Fruit fly (Drosophila melanogaster) whole organism, adult: Measurements from ENCODE around the gene neur.

Experiments used
- CG11617 ChIP-seq: fragments of 200-800 bp; sonication (Bioruptor generic); optimal IDR thresholded peaks from 2 replicates; lab custom pipeline; 2017; ENCODE audit warnings: mild to moderate bottlenecking, missing biosample characterization, missing genetic modification reagents, missing genetic modification characterization
- CG12768 ChIP-seq: fragments of 200-800 bp; sonication (Bioruptor generic); optimal IDR thresholded peaks from 2 replicates; lab custom pipeline; 2017; ENCODE audit warnings: missing biosample characterization, missing genetic modification characterization, mild to moderate bottlenecking, moderate library complexity, missing genetic modification reagents
- CG14711 ChIP-seq: fragments of 200-800 bp; sonication (Bioruptor generic); optimal IDR thresholded peaks from 2 replicates; lab custom pipeline; 2018; ENCODE audit warnings: missing biosample characterization, mild to moderate bottlenecking, missing genetic modification characterization, moderate library complexity
- CG1620 ChIP-seq: fragments of 200-800 bp; sonication (Bioruptor generic); optimal IDR thresholded peaks from 2 replicates; lab custom pipeline; 2016; ENCODE audit warnings: missing biosample characterization, missing genetic modification characterization
- CG33017 ChIP-seq: fragments of 200-800 bp; sonication (Bioruptor generic); optimal IDR thresholded peaks from 2 replicates; lab custom pipeline; 2018; ENCODE audit warnings: missing biosample characterization, mild to moderate bottlenecking, missing genetic modification characterization, moderate library complexity
- CG5204 ChIP-seq: fragments of 200-800 bp; sonication (Bioruptor generic); optimal IDR thresholded peaks from 2 replicates; lab custom pipeline; 2016; ENCODE audit warnings: missing biosample characterization, missing genetic modification characterization
- CG7045 ChIP-seq: fragments of 200-800 bp; sonication (Bioruptor generic); optimal IDR thresholded peaks from 2 replicates; lab custom pipeline; 2017; ENCODE audit warnings: missing biosample characterization, mild to moderate bottlenecking, missing genetic modification characterization
- CG7101 ChIP-seq: fragments of 200-800 bp; sonication (Bioruptor generic); optimal IDR thresholded peaks from 2 replicates; lab custom pipeline; 2018; ENCODE audit warnings: missing biosample characterization, mild to moderate bottlenecking, missing genetic modification characterization, moderate library complexity
- Clk ChIP-seq: fragments of 200-800 bp; sonication (Bioruptor generic); optimal IDR thresholded peaks from 2 replicates; lab custom pipeline; 2017; ENCODE audit warnings: missing biosample characterization, missing genetic modification characterization
- Crg-1 ChIP-seq: fragments of 200-800 bp; sonication (Bioruptor generic); optimal IDR thresholded peaks from 2 replicates; lab custom pipeline; 2016; ENCODE audit warnings: missing biosample characterization, missing genetic modification characterization
- Hr96 ChIP-seq: fragments of 200-800 bp; sonication (Bioruptor generic); optimal IDR thresholded peaks from 2 replicates; lab custom pipeline; 2016; ENCODE audit warnings: missing biosample characterization, missing genetic modification characterization
- Mnt ChIP-seq: fragments of 200-800 bp; sonication (Bioruptor generic); optimal IDR thresholded peaks from 2 replicates; lab custom pipeline; 2016; ENCODE audit warnings: missing biosample characterization, mild to moderate bottlenecking, missing genetic modification characterization
- bab1 ChIP-seq: fragments of 200-800 bp; sonication (Bioruptor generic); optimal IDR thresholded peaks from 3 replicates; lab custom pipeline; 2019; ENCODE audit warnings: missing biosample characterization, mild to moderate bottlenecking, missing genetic modification characterization, moderate library complexity
- cic ChIP-seq: fragments of 200-800 bp; sonication (Bioruptor generic); optimal IDR thresholded peaks from 2 replicates; lab custom pipeline; 2017; ENCODE audit warnings: missing biosample characterization, mild to moderate bottlenecking, missing genetic modification characterization, moderate library complexity
- cnc ChIP-seq, 2 experiments: fragments of >200 bp; optimal IDR thresholded peaks; 2 replicates each; lab custom pipeline; 2017
- kay ChIP-seq: fragments of 200-800 bp; sonication (Bioruptor generic); peaks from one replicate; lab custom pipeline; 2016; ENCODE audit warnings: missing biosample characterization, missing genetic modification characterization, borderline replicate concordance
- ovo ChIP-seq: fragments of 200-800 bp; sonication (Bioruptor generic); optimal IDR thresholded peaks from 2 replicates; lab custom pipeline; 2016; ENCODE audit warnings: missing biosample characterization, missing genetic modification characterization
- pad ChIP-seq: fragments of 200-800 bp; sonication (Bioruptor generic); optimal IDR thresholded peaks from 3 replicates; lab custom pipeline; 2017; ENCODE audit warnings: missing biosample characterization, missing genetic modification characterization, mild to moderate bottlenecking, moderate library complexity, missing genetic modification reagents
- tj ChIP-seq: fragments of 200-800 bp; sonication (Bioruptor generic); optimal IDR thresholded peaks from 3 replicates; lab custom pipeline; 2017; ENCODE audit warnings: missing biosample characterization, mild to moderate bottlenecking, missing genetic modification characterization, moderate library complexity
- toe ChIP-seq: fragments of 200-800 bp; sonication (Bioruptor generic); optimal IDR thresholded peaks from 2 replicates; lab custom pipeline; 2016; ENCODE audit warnings: missing biosample characterization, missing genetic modification characterization

The neur gene

dm6 chr3R:9019689-9020138 lies 19.6 kb downstream of the neur start, which contains the start of gene tgo:
tgo (minus strand) TSS chr3R:9020022.
- TF ChIP-seq ovo (GFP tag; lab: Kevin White, UChicago) (no peak), cic (GFP tag; lab: Kevin White, UChicago) (peak; percentile 44), pad (GFP tag; lab: Kevin White, UChicago) (peak; percentile 16), bab1 (GFP tag; lab: Kevin White, UChicago) (peak; percentile 65), CG7101 (peak; percentile 2), tj (peak; percentile 69), CG11617 (GFP tag; lab: Kevin White, UChicago) (peak; percentile 17), CG7045 (GFP tag; lab: Kevin White, UChicago) (no peak), kay (no peak), Crg-1 (GFP tag; lab: Kevin White, UChicago) (peak; percentile 14), Mnt (GFP tag; lab: Kevin White, UChicago) (peak; percentile 53)

dm6 chr3R:9016869-9017268 lies 22.4 kb downstream of the neur start:
- peak; percentile 95 for TF ChIP-seq tj
- TF ChIP-seq bab1 (GFP tag; lab: Kevin White, UChicago): peak; percentile 17
- TF ChIP-seq CG33017 (tag; lab: Kevin White, UChicago): no peak

- TF ChIP-seq kay (no peak), Clk (GFP tag; lab: Kevin White, UChicago) (no peak), CG1620 (no peak), CG7045 (GFP tag; lab: Kevin White, UChicago) (no peak), CG33017 (tag; lab: Kevin White, UChicago) (no peak), CG14711 (tag; lab: Kevin White, UChicago) (no peak), CG5204 (no peak), toe (GFP tag; lab: Kevin White, UChicago) (no peak), ovo (GFP tag; lab: Kevin White, UChicago) (no peak), CG12768 (GFP tag; lab: Kevin White, UChicago) (no peak), cic (GFP tag; lab: Kevin White, UChicago) (no peak), tj (no peak), CG7101 (no peak), Mnt (GFP tag; lab: Kevin White, UChicago) (no peak)
Observed at dm6 chr3R:9014859-9015466, 24.3 kb downstream of the neur start, which contains the start of the genes Kcmf1, Sf3b5 and CG11986. Kcmf1 (minus strand) TSS chr3R:9014909. Sf3b5 (minus strand) TSS chr3R:9015341. CG11986 (plus strand) TSS chr3R:9015446.

- peak; percentile 74 for TF ChIP-seq cic (GFP tag; lab: Kevin White, UChicago)
- TF ChIP-seq CG12768 (GFP tag; lab: Kevin White, UChicago): peak; percentile 18
- peak; percentile 93 for TF ChIP-seq pad (GFP tag; lab: Kevin White, UChicago)
- TF ChIP-seq CG7045 (GFP tag; lab: Kevin White, UChicago): peak; percentile 50
- no peak for TF ChIP-seq cnc (optimal IDR thresholded peaks at IDR 0.05; lab: Kevin White, UChicago)
- peak; percentile 71 for TF ChIP-seq bab1 (GFP tag; lab: Kevin White, UChicago)
- no peak for TF ChIP-seq CG5204
- TF ChIP-seq tj: peak; percentile 62
- TF ChIP-seq Crg-1 (GFP tag; lab: Kevin White, UChicago): peak; percentile 76
- no peak for TF ChIP-seq Hr96 (GFP tag; lab: Kevin White, UChicago)
- peak; percentile 84 for TF ChIP-seq Mnt (GFP tag; lab: Kevin White, UChicago)
- peak; percentile 61 for TF ChIP-seq Clk (GFP tag; lab: Kevin White, UChicago)
- TF ChIP-seq CG14711 (tag; lab: Kevin White, UChicago): peak; percentile 43
- peak; percentile 61 for TF ChIP-seq CG1620
- TF ChIP-seq ovo (GFP tag; lab: Kevin White, UChicago): no peak
- TF ChIP-seq CG7101: peak; percentile 49
- peak; percentile 82 for TF ChIP-seq CG11617 (GFP tag; lab: Kevin White, UChicago)
- TF ChIP-seq CG33017 (tag; lab: Kevin White, UChicago): peak; percentile 55
Observed at dm6 chr3R:9013765-9014380, 25.4 kb downstream of the neur start.

dm6 chr3R:9011708-9012107 lies 27.6 kb downstream of the neur start:
- TF ChIP-seq CG33017 (tag; lab: Kevin White, UChicago) (peak; percentile 25), Clk (GFP tag; lab: Kevin White, UChicago) (peak; percentile 36), CG14711 (tag; lab: Kevin White, UChicago) (peak; percentile 7), Crg-1 (GFP tag; lab: Kevin White, UChicago) (peak; percentile 21), CG7101 (peak; percentile 52), cic (GFP tag; lab: Kevin White, UChicago) (peak; percentile 42), pad (GFP tag; lab: Kevin White, UChicago) (peak; percentile 71), cnc (optimal IDR thresholded peaks at IDR 0.05; lab: Kevin White, UChicago) (no peak), CG5204 (no peak), toe (GFP tag; lab: Kevin White, UChicago) (no peak), CG1620 (peak; percentile 20), Hr96 (GFP tag; lab: Kevin White, UChicago) (no peak), tj (no peak), ovo (GFP tag; lab: Kevin White, UChicago) (no peak), bab1 (GFP tag; lab: Kevin White, UChicago) (no peak), CG11617 (GFP tag; lab: Kevin White, UChicago) (peak; percentile 64), CG7045 (GFP tag; lab: Kevin White, UChicago) (no peak), CG12768 (GFP tag; lab: Kevin White, UChicago) (peak; percentile 32), Mnt (GFP tag; lab: Kevin White, UChicago) (peak; percentile 73), kay (no peak)
